Fruit fly (Drosophila melanogaster): Measurements from ENCODE around the gene bap.

- TF ChIP-seq Hr38 (GFP tag; optimal IDR thresholded peaks at IDR 0.05) (no peak), vri (GFP tag; optimal IDR thresholded peaks at IDR 0.05) (no peak), Sox15 (GFP tag; optimal IDR thresholded peaks at IDR 0.05) (no peak), pdm3 (GFP tag; optimal IDR thresholded peaks at IDR 0.05) (no peak)
Measured at dm6 chr3R:21339448-21340268, 49.0 kb upstream of the bap start.

All from whole organism, prepupa.